Worm (Caenorhabditis elegans) whole organism, L3 larva: ENCODE data around the gene F14F7.5.

Experiments used
- R02D3.7 ChIP-seq: fragments of 150-350 bp; optimal IDR thresholded peaks from 2 replicates; lab custom pipeline; 2014; ENCODE audit warnings: missing biosample characterization, missing genetic modification characterization
- ama-1 ChIP-seq: fragments of 150-350 bp; optimal IDR thresholded peaks from 2 replicates; lab custom pipeline; 2018
- ceh-28 ChIP-seq: fragments of 150-350 bp; optimal IDR thresholded peaks from 2 replicates; lab custom pipeline; 2014; ENCODE audit warnings: missing biosample characterization, missing genetic modification reagents, missing genetic modification characterization
- ceh-82 ChIP-seq: fragments of 150-350 bp; optimal IDR thresholded peaks from 2 replicates; lab custom pipeline; 2014; ENCODE audit warnings: missing biosample characterization, missing genetic modification characterization
- ceh-9 ChIP-seq: sonication (generic microtip); optimal IDR thresholded peaks from 2 replicates; lab custom pipeline; 2018; ENCODE audit warnings: missing biosample characterization, missing genetic modification characterization
- daf-12 ChIP-seq: fragments of 150-350 bp; optimal IDR thresholded peaks from 2 replicates; lab custom pipeline; 2014; ENCODE audit warnings: missing biosample characterization, missing genetic modification reagents, missing genetic modification characterization
- egl-5 ChIP-seq: fragments of 150-350 bp; optimal IDR thresholded peaks from 2 replicates; lab custom pipeline; 2017; ENCODE audit warnings: missing biosample characterization, missing genetic modification reagents, missing genetic modification characterization, inconsistent platforms
- elt-2 ChIP-seq: sonication (generic microtip); optimal IDR thresholded peaks from 2 replicates; lab custom pipeline; 2016; ENCODE audit warnings: missing genetic modification reagents, mild to moderate bottlenecking, missing genetic modification characterization, missing compliant biosample characterization
- elt-3 ChIP-seq, 3 experiments: fragments of 150-350 bp in 1 of 3; sonication (generic microtip) in 2 of 3; optimal IDR thresholded peaks; 2 replicates in 2 of 3; 4 replicates in 1 of 3; lab custom pipeline; 2014 to 2017; ENCODE audit warnings: missing biosample characterization in 3 of 3, missing genetic modification characterization in 3 of 3
- fkh-10 ChIP-seq: sonication (generic microtip); optimal IDR thresholded peaks from 2 replicates; lab custom pipeline; 2017; ENCODE audit warnings: missing biosample characterization, missing genetic modification reagents, missing genetic modification characterization
- fos-1 ChIP-seq: fragments of 150-350 bp; optimal IDR thresholded peaks from 2 replicates; lab custom pipeline; 2014; ENCODE audit warnings: missing biosample characterization, missing genetic modification characterization
- hmg-11 ChIP-seq: sonication (generic microtip); optimal IDR thresholded peaks from 2 replicates; lab custom pipeline; 2016; ENCODE audit warnings: missing genetic modification characterization, missing compliant biosample characterization
- jun-1 ChIP-seq: fragments of 150-350 bp; optimal IDR thresholded peaks from 2 replicates; lab custom pipeline; 2014; ENCODE audit warnings: missing biosample characterization, missing genetic modification reagents, missing genetic modification characterization
- lin-15B ChIP-seq: fragments of 150-350 bp; optimal IDR thresholded peaks from 2 replicates; lab custom pipeline; 2014; ENCODE audit warnings: missing biosample characterization, missing genetic modification characterization
- lin-39 ChIP-seq: fragments of 150-350 bp; optimal IDR thresholded peaks from 2 replicates; lab custom pipeline; 2018; ENCODE audit warnings: missing biosample characterization, missing genetic modification reagents, missing genetic modification characterization
- mml-1 ChIP-seq: fragments of 150-350 bp; sonication (generic microtip); optimal IDR thresholded peaks from 3 replicates; lab custom pipeline; 2014; ENCODE audit warnings: missing biosample characterization, missing genetic modification characterization
- nfya-1 ChIP-seq: sonication (generic microtip); optimal IDR thresholded peaks from 2 replicates; lab custom pipeline; 2017; ENCODE audit warnings: missing genetic modification characterization, mild to moderate bottlenecking, missing compliant biosample characterization, antibody characterized with exemption, moderate library complexity; ENCODE audit not compliant: insufficient read depth
- nhr-11 ChIP-seq: fragments of 150-350 bp; optimal IDR thresholded peaks from 2 replicates; lab custom pipeline; 2014; ENCODE audit warnings: missing biosample characterization, missing genetic modification characterization
- nhr-23 ChIP-seq: fragments of 150-350 bp; optimal IDR thresholded peaks from 2 replicates; lab custom pipeline; 2014; ENCODE audit warnings: missing biosample characterization, missing genetic modification reagents, missing genetic modification characterization
- nhr-237 ChIP-seq: fragments of 150-350 bp; optimal IDR thresholded peaks from 2 replicates; lab custom pipeline; 2014; ENCODE audit warnings: missing biosample characterization, missing genetic modification characterization
- nhr-25 ChIP-seq: sonication (generic microtip); optimal IDR thresholded peaks from 2 replicates; lab custom pipeline; 2017; ENCODE audit warnings: missing biosample characterization, missing genetic modification characterization
- nhr-28 ChIP-seq: fragments of 150-350 bp; optimal IDR thresholded peaks from 2 replicates; lab custom pipeline; 2014; ENCODE audit warnings: missing biosample characterization, missing genetic modification characterization
- nhr-43 ChIP-seq: sonication (generic microtip); optimal IDR thresholded peaks from 2 replicates; lab custom pipeline; 2016; ENCODE audit warnings: mild to moderate bottlenecking, missing genetic modification characterization, missing compliant biosample characterization; ENCODE audit not compliant: poor library complexity, severe bottlenecking
- nhr-67 ChIP-seq: fragments of 150-350 bp; optimal IDR thresholded peaks from 2 replicates; lab custom pipeline; 2014; ENCODE audit warnings: missing biosample characterization, missing genetic modification characterization
- nhr-76 ChIP-seq: fragments of 150-350 bp; sonication (generic microtip); optimal IDR thresholded peaks from 5 replicates; lab custom pipeline; 2014; ENCODE audit warnings: missing biosample characterization, missing genetic modification characterization
- nhr-77 ChIP-seq: fragments of 150-350 bp; optimal IDR thresholded peaks from 2 replicates; lab custom pipeline; 2014; ENCODE audit warnings: missing biosample characterization, missing genetic modification characterization
- pha-4 ChIP-seq: fragments of 150-350 bp; optimal IDR thresholded peaks from 2 replicates; lab custom pipeline; 2014; ENCODE audit warnings: missing biosample characterization, missing genetic modification reagents, missing genetic modification characterization
- pqm-1 ChIP-seq: fragments of 150-350 bp; optimal IDR thresholded peaks from 2 replicates; lab custom pipeline; 2017; ENCODE audit warnings: missing biosample characterization, missing genetic modification characterization, inconsistent platforms
- sea-2 ChIP-seq: fragments of 150-350 bp; sonication (generic microtip); optimal IDR thresholded peaks from 4 replicates; lab custom pipeline; 2014; ENCODE audit warnings: missing biosample characterization, missing genetic modification reagents, missing genetic modification characterization
- skn-1 ChIP-seq: fragments of 150-350 bp; optimal IDR thresholded peaks from 2 replicates; lab custom pipeline; 2014; ENCODE audit warnings: missing biosample characterization, missing genetic modification characterization
- snpc-4 ChIP-seq: fragments of 150-350 bp; optimal IDR thresholded peaks from 2 replicates; lab custom pipeline; 2014; ENCODE audit warnings: missing biosample characterization, missing genetic modification characterization
- tbx-2 ChIP-seq: sonication (generic microtip); optimal IDR thresholded peaks from 2 replicates; lab custom pipeline; 2016; ENCODE audit warnings: mild to moderate bottlenecking, missing genetic modification characterization, missing compliant biosample characterization
- zag-1 ChIP-seq: fragments of 150-350 bp; optimal IDR thresholded peaks from 2 replicates; lab custom pipeline; 2014; ENCODE audit warnings: missing biosample characterization, missing genetic modification characterization
- ztf-11 ChIP-seq: fragments of 150-350 bp; optimal IDR thresholded peaks from 2 replicates; lab custom pipeline; 2014; ENCODE audit warnings: missing biosample characterization, missing genetic modification characterization
- ztf-4 ChIP-seq: fragments of 150-350 bp; optimal IDR thresholded peaks from 2 replicates; lab custom pipeline; 2014; ENCODE audit warnings: missing biosample characterization, missing genetic modification characterization

The F14F7.5 gene

ce11 chrIII:12998252-12998651 lies 33.5 kb upstream of the F14F7.5 start:
- TF ChIP-seq ama-1 (no peak), nhr-11 (no peak), R02D3.7 (tag; lab: Kevin White, UChicago) (no peak), daf-12 (no peak), elt-3 (tag; optimal IDR thresholded peaks at IDR 0.05; lab: Kevin White, UChicago) (no peak), nhr-67 (tag; lab: Kevin White, UChicago) (no peak), mml-1 (tag; lab: Kevin White, UChicago) (no peak), skn-1 (tag; lab: Kevin White, UChicago) (no peak), lin-15B (tag; lab: Kevin White, UChicago) (no peak), ztf-4 (tag; lab: Kevin White, UChicago) (no peak), nhr-76 (no peak), nhr-43 (tag; lab: Kevin White, UChicago) (no peak), nhr-28 (tag; lab: Kevin White, UChicago) (no peak), tbx-2 (tag; lab: Kevin White, UChicago) (no peak), nhr-23 (tag; lab: Kevin White, UChicago) (no peak), jun-1 (no peak), snpc-4 (tag; lab: Kevin White, UChicago) (no peak), nhr-77 (no peak), elt-2 (no peak), nfya-1 (tag; lab: Kevin White, UChicago) (no peak)

- TF ChIP-seq pha-4 (peak; percentile 55), ceh-82 (tag; lab: Kevin White, UChicago) (no peak)
Observed at ce11 chrIII:13000457-13000856, 31.3 kb upstream of the F14F7.5 start, which contains the start of gene ZK1010.8. ZK1010.8 (minus strand) TSS chrIII:13000670.

ce11 chrIII:13002098-13002497 lies 29.7 kb upstream of the F14F7.5 start, which contains the start of gene ZK1010.10:
ZK1010.10 (plus strand) TSS chrIII:13002383.
- peak; percentile 57 for TF ChIP-seq lin-39
- peak; percentile 11 for TF ChIP-seq nhr-23 (tag; lab: Kevin White, UChicago)
- TF ChIP-seq jun-1, result peak; percentile 7
- peak; percentile 82 for TF ChIP-seq hmg-11 (tag; lab: Kevin White, UChicago)
- TF ChIP-seq nfya-1 (tag; lab: Kevin White, UChicago), result peak; percentile 85
- TF ChIP-seq lin-15B (tag; lab: Kevin White, UChicago), result peak; percentile 39
- TF ChIP-seq egl-5 (tag; lab: Kevin White, UChicago), result peak; percentile 30
- no peak for TF ChIP-seq nhr-76
- TF ChIP-seq nhr-25 (tag; lab: Kevin White, UChicago), result peak; percentile 16
- no peak for TF ChIP-seq ceh-9 (tag; lab: Kevin White, UChicago)
- TF ChIP-seq fkh-10 (GFP tag; lab: Kevin White, UChicago), result no peak
- TF ChIP-seq pqm-1 (tag; lab: Kevin White, UChicago), result peak; percentile 27
- no peak for TF ChIP-seq nhr-67 (tag; lab: Kevin White, UChicago)
- no peak for TF ChIP-seq fos-1
- TF ChIP-seq ceh-28 (tag; lab: Kevin White, UChicago), result peak; percentile 43
- TF ChIP-seq, all 47 proteins: peak for 10

ce11 chrIII:13004316-13004715 lies 27.5 kb upstream of the F14F7.5 start:
- TF ChIP-seq nhr-25 (tag; lab: Kevin White, UChicago), result no peak
- no peak for TF ChIP-seq lin-15B (tag; lab: Kevin White, UChicago)
- no peak for TF ChIP-seq mml-1 (tag; lab: Kevin White, UChicago)
- TF ChIP-seq skn-1 (tag; lab: Kevin White, UChicago), result no peak
- TF ChIP-seq fos-1, result no peak
- no peak for TF ChIP-seq zag-1 (tag; lab: Kevin White, UChicago)
- no peak for TF ChIP-seq sea-2 (GFP tag; lab: Kevin White, UChicago)
- TF ChIP-seq ceh-82 (tag; lab: Kevin White, UChicago), result no peak
- TF ChIP-seq ceh-28 (tag; lab: Kevin White, UChicago), result no peak
- no peak for TF ChIP-seq ztf-11 (tag; lab: Kevin White, UChicago)
- no peak for TF ChIP-seq nhr-237 (tag; lab: Kevin White, UChicago)
- no peak for TF ChIP-seq nhr-43 (tag; lab: Kevin White, UChicago)
- TF ChIP-seq daf-12, result no peak
- no peak for TF ChIP-seq nhr-23 (tag; lab: Kevin White, UChicago)
- no peak for TF ChIP-seq nfya-1 (tag; lab: Kevin White, UChicago)
- TF ChIP-seq jun-1, result no peak
- TF ChIP-seq snpc-4 (tag; lab: Kevin White, UChicago), result no peak
- no peak for TF ChIP-seq hmg-11 (tag; lab: Kevin White, UChicago)
